Worm (Caenorhabditis elegans) whole organism, L4/young adult: Measurements from ENCODE around the gene vha-7.

Experiments
- W03F9.2 ChIP-seq: fragments of 150-350 bp; optimal IDR thresholded peaks from 2 replicates; lab custom pipeline; 2014; ENCODE audit warnings: missing biosample characterization, missing genetic modification characterization
- dao-5 ChIP-seq: sonication (generic microtip); optimal IDR thresholded peaks from 2 replicates; lab custom pipeline; 2016; ENCODE audit warnings: missing genotype, missing genetic modification characterization, moderate library complexity, missing compliant biosample characterization
- him-1 ChIP-seq: sonication (generic microtip); optimal IDR thresholded peaks from 2 replicates; lab custom pipeline; 2016; ENCODE audit warnings: missing genotype, missing genetic modification reagents, missing genetic modification characterization, missing compliant biosample characterization

The vha-7 gene

DNA sequence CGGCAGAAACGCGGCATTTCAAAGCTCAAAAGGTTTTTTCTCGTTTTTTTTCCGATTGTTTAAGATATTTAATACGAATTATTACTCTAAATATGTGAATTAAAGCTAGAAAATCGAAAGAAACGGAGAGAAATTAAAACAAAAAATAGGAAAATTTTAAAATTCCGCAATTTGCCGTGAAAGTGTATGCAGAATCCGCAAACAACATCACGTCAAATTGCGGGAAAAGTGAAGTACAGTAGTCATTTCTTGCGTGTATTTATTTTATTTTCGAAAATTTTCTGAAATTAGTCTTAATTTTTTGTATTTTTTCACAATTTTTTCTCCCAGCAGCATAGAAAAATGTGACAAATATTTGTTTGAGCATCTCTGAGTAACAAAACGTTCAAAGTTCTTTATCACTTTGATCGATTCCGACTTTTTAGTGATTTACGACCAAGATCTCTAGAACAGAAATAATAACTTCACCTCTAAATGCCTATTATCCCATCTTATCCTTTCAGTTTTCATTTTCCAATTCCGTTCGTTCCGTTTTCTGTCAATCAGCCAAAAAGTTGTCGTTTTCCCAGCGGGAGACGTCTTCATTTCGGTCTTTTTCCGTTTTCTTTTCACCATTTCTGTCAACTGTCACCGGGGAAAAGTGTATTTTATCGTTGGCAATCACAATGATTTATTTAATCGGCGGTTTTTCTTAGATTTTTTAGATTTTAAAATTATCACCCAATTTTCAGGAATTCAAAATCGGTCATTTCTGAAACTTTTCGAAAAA lies 44.7 kb downstream of the vha-7 start:
- no peak for TF ChIP-seq him-1
- no peak for TF ChIP-seq dao-5 (tag; lab: Kevin White, UChicago)
- TF ChIP-seq W03F9.2 (tag; lab: Kevin White, UChicago) = no peak

ce11 chrIV:12685827-12686226 lies 45.6 kb downstream of the vha-7 start:
- TF ChIP-seq W03F9.2 (tag; lab: Kevin White, UChicago) (no peak), dao-5 (tag; lab: Kevin White, UChicago) (no peak), him-1 (no peak)

DNA sequence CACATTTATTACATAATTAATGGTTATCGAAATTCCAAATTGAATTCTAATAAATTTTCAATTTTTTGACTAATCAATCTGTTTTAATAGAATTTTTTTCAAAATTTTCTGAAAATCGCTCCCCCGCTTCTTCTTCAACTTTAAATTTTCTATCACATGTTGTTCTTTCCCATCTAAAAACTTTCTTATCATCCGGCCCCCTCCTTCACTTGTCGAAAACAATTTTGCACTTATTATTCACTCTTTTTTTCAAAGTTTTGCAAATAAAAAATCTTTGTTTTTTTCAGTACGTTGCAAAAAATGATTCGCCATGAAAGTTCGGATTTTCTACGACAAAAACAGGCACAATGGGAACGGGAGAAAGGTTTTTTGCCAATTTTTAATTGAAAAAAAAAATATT lies 48.1 kb downstream of the vha-7 start, which contains the start of gene T23B5.3:
Gene T23B5.3 (plus strand): TSS at position 301 of the 400 bp plus-strand sequence.
- TF ChIP-seq W03F9.2 (tag; lab: Kevin White, UChicago) (no peak), dao-5 (tag; lab: Kevin White, UChicago) (no peak)

ce11 chrIV:12689292-12689691 lies 49.0 kb downstream of the vha-7 start:
- TF ChIP-seq him-1 = no peak
- no peak for TF ChIP-seq dao-5 (tag; lab: Kevin White, UChicago)
- no peak for TF ChIP-seq W03F9.2 (tag; lab: Kevin White, UChicago)

ce11 chrIV:12689709-12690142 lies 49.5 kb downstream of the vha-7 start:
- TF ChIP-seq W03F9.2 (tag; lab: Kevin White, UChicago) (no peak), dao-5 (tag; lab: Kevin White, UChicago) (no peak), him-1 (no peak)

DNA sequence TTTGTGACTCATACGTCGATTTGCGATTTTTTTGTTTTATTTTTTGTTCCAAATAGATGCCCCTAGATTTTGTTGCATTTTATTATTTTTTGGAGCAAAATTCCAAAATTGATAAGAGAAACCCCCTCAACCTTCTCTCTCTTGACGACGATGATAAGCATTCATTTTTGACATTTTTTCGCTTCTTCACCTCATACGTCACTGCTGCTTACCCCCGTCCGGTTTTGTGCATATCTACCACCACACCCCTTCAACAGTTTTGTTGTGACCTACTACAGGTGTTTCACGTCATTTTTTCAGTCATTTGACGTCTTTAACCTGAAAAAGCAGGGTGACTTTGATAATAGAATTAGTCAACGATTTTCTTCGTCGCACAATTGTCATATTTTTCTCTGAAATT lies 58.6 kb downstream of the vha-7 start:
- no peak for TF ChIP-seq dao-5 (tag; lab: Kevin White, UChicago)
- no peak for TF ChIP-seq him-1
- TF ChIP-seq W03F9.2 (tag; lab: Kevin White, UChicago) = no peak

ce11 chrIV:12700204-12700603 lies 59.9 kb downstream of the vha-7 start:
- no peak for TF ChIP-seq dao-5 (tag; lab: Kevin White, UChicago)
- TF ChIP-seq him-1 = no peak
- TF ChIP-seq W03F9.2 (tag; lab: Kevin White, UChicago) = no peak
